Worm (Caenorhabditis elegans) whole organism, L4/young adult: ENCODE measurements around the gene moma-1.

ENCODE experiments used
- W03F9.2 ChIP-seq: fragments of 150-350 bp; optimal IDR thresholded peaks from 2 replicates; lab custom pipeline; 2014; ENCODE audit warnings: missing biosample characterization, missing genetic modification characterization
- dao-5 ChIP-seq: sonication (generic microtip); optimal IDR thresholded peaks from 2 replicates; lab custom pipeline; 2016; ENCODE audit warnings: missing genotype, missing genetic modification characterization, moderate library complexity, missing compliant biosample characterization
- him-1 ChIP-seq: sonication (generic microtip); optimal IDR thresholded peaks from 2 replicates; lab custom pipeline; 2016; ENCODE audit warnings: missing genotype, missing genetic modification reagents, missing genetic modification characterization, missing compliant biosample characterization

- TF ChIP-seq dao-5 (no peak), him-1 (tag; lab: Kevin White, UChicago) (no peak), W03F9.2 (tag; lab: Kevin White, UChicago) (no peak)
Measured at ce11 chrIII:869869-870268, 17.7 kb upstream of the moma-1 start, which contains the start of gene T24C4.2.
